Worm (Caenorhabditis elegans) whole organism, late embryonic: Measurements from ENCODE around the gene R193.2.

Source experiments
- C08G9.2 ChIP-seq: sonication (generic microtip); optimal IDR thresholded peaks from 2 replicates; lab custom pipeline; 2016; ENCODE audit warnings: mild to moderate bottlenecking, missing genetic modification characterization, moderate library complexity, missing compliant biosample characterization
- Y22D7AL.16 ChIP-seq: sonication (generic microtip); optimal IDR thresholded peaks from 2 replicates; lab custom pipeline; 2016; ENCODE audit warnings: missing genetic modification characterization, missing compliant biosample characterization
- ceh-18 ChIP-seq: sonication (generic microtip); optimal IDR thresholded peaks from 2 replicates; lab custom pipeline; 2016; ENCODE audit warnings: missing genetic modification characterization, missing compliant biosample characterization
- ceh-30 ChIP-seq: fragments of 150-350 bp; optimal IDR thresholded peaks from 2 replicates; lab custom pipeline; 2014; ENCODE audit warnings: missing biosample characterization, missing genetic modification characterization
- ceh-31 ChIP-seq: sonication (generic microtip); optimal IDR thresholded peaks from 2 replicates; lab custom pipeline; 2016; ENCODE audit warnings: missing genetic modification characterization, missing compliant biosample characterization
- ceh-48 ChIP-seq: sonication (generic microtip); optimal IDR thresholded peaks from 2 replicates; lab custom pipeline; 2016; ENCODE audit warnings: missing genetic modification characterization, inconsistent platforms, missing compliant biosample characterization
- ceh-9 ChIP-seq: sonication (generic microtip); optimal IDR thresholded peaks from 2 replicates; lab custom pipeline; 2016; ENCODE audit warnings: mild to moderate bottlenecking, missing genetic modification characterization, inconsistent platforms, missing compliant biosample characterization
- che-1 ChIP-seq: sonication (generic microtip); optimal IDR thresholded peaks from 2 replicates; lab custom pipeline; 2016; ENCODE audit warnings: mild to moderate bottlenecking, missing genetic modification characterization, missing compliant biosample characterization
- dmd-4 ChIP-seq: sonication (generic microtip); optimal IDR thresholded peaks from 2 replicates; lab custom pipeline; 2016; ENCODE audit warnings: borderline replicate concordance, missing genetic modification characterization, missing compliant biosample characterization
- dve-1 ChIP-seq: sonication (generic microtip); optimal IDR thresholded peaks from 2 replicates; lab custom pipeline; 2017; ENCODE audit warnings: antibody characterized with exemption, mild to moderate bottlenecking, missing genetic modification characterization, missing compliant biosample characterization
- ets-4 ChIP-seq: sonication (generic microtip); optimal IDR thresholded peaks from 2 replicates; lab custom pipeline; 2016; ENCODE audit warnings: missing genetic modification characterization, missing compliant biosample characterization
- eyg-1 ChIP-seq: sonication (generic microtip); optimal IDR thresholded peaks from 2 replicates; lab custom pipeline; 2016; ENCODE audit warnings: missing genotype, missing genetic modification characterization, missing compliant biosample characterization
- fax-1 ChIP-seq: sonication (generic microtip); optimal IDR thresholded peaks from 2 replicates; lab custom pipeline; 2016; ENCODE audit warnings: missing genotype, missing genetic modification characterization, missing compliant biosample characterization
- fkh-10 ChIP-seq: fragments of 150-350 bp; optimal IDR thresholded peaks from 2 replicates; lab custom pipeline; 2014; ENCODE audit warnings: missing biosample characterization, missing genetic modification reagents, missing genetic modification characterization
- gmeb-2 ChIP-seq: sonication (generic microtip); optimal IDR thresholded peaks from 2 replicates; lab custom pipeline; 2016; ENCODE audit warnings: missing genetic modification characterization, inconsistent platforms, missing compliant biosample characterization
- hlh-13 ChIP-seq: fragments of 200-800 bp; sonication (Bioruptor generic); optimal IDR thresholded peaks from 2 replicates; lab custom pipeline; 2018; ENCODE audit warnings: mild to moderate bottlenecking, missing genetic modification characterization, missing compliant biosample characterization
- hlh-30 ChIP-seq: sonication (generic microtip); optimal IDR thresholded peaks from 2 replicates; lab custom pipeline; 2017; ENCODE audit warnings: antibody characterized with exemption, missing genetic modification characterization, missing compliant biosample characterization; ENCODE audit not compliant: insufficient read depth
- hlh-6 ChIP-seq: sonication (generic microtip); optimal IDR thresholded peaks from 2 replicates; lab custom pipeline; 2016; ENCODE audit warnings: missing genotype, missing genetic modification characterization, missing compliant biosample characterization
- hlh-8 ChIP-seq: sonication (generic microtip); optimal IDR thresholded peaks from 2 replicates; lab custom pipeline; 2016; ENCODE audit warnings: missing genotype, missing genetic modification characterization, missing compliant biosample characterization
- lim-6 ChIP-seq: sonication (generic microtip); optimal IDR thresholded peaks from 2 replicates; lab custom pipeline; 2016; ENCODE audit warnings: missing genetic modification characterization, missing compliant biosample characterization
- lin-11 ChIP-seq: fragments of 200-800 bp; sonication (Bioruptor generic); optimal IDR thresholded peaks from 2 replicates; lab custom pipeline; 2018; ENCODE audit warnings: mild to moderate bottlenecking, missing genetic modification characterization, missing compliant biosample characterization
- madf-2 ChIP-seq: sonication (generic microtip); optimal IDR thresholded peaks from 2 replicates; lab custom pipeline; 2017; ENCODE audit warnings: missing genetic modification characterization, missing compliant biosample characterization
- mec-3 ChIP-seq: sonication (generic microtip); optimal IDR thresholded peaks from 2 replicates; lab custom pipeline; 2016; ENCODE audit warnings: borderline replicate concordance, missing genetic modification characterization, missing compliant biosample characterization
- pax-1 ChIP-seq: fragments of 150-350 bp; optimal IDR thresholded peaks from 2 replicates; lab custom pipeline; 2014; ENCODE audit warnings: missing biosample characterization, missing genetic modification characterization
- pha-2 ChIP-seq: sonication (generic microtip); optimal IDR thresholded peaks from 2 replicates; lab custom pipeline; 2017; ENCODE audit warnings: mild to moderate bottlenecking, missing genetic modification characterization, missing compliant biosample characterization
- pqm-1 ChIP-seq: sonication (generic microtip); optimal IDR thresholded peaks from 2 replicates; lab custom pipeline; 2016; ENCODE audit warnings: missing genetic modification characterization, missing compliant biosample characterization
- rnt-1 ChIP-seq: sonication (generic microtip); optimal IDR thresholded peaks from 2 replicates; lab custom pipeline; 2016; ENCODE audit warnings: missing genetic modification characterization, missing compliant biosample characterization
- sox-2 ChIP-seq: fragments of 200-800 bp; sonication (Bioruptor generic); IDR thresholded peaks from 2 replicates; pipeline ENCODE4 v1.3.6; 2022; ENCODE audit warnings: missing genetic modification reagents, missing genetic modification characterization, missing compliant biosample characterization
- sox-4 ChIP-seq: sonication (generic microtip); optimal IDR thresholded peaks from 2 replicates; lab custom pipeline; 2017; ENCODE audit warnings: mild to moderate bottlenecking, missing genetic modification characterization, inconsistent platforms, missing compliant biosample characterization
- syd-9 ChIP-seq: sonication (generic microtip); optimal IDR thresholded peaks from 2 replicates; lab custom pipeline; 2016; ENCODE audit warnings: mild to moderate bottlenecking, missing genetic modification characterization, moderate library complexity, missing compliant biosample characterization
- ttx-3 ChIP-seq: sonication (generic microtip); optimal IDR thresholded peaks from 2 replicates; lab custom pipeline; 2016; ENCODE audit warnings: missing genetic modification reagents, missing genetic modification characterization, missing compliant biosample characterization
- unc-3 ChIP-seq, 2 experiments: fragments of 200-800 bp in 1 of 2; sonication (Bioruptor generic) in 1 of 2; sonication (generic microtip) in 1 of 2; conservative IDR thresholded peaks in 1 of 2; optimal IDR thresholded peaks in 1 of 2; 2 replicates each; pipeline versions ENCODE4 v1.3.6 to Lab custom; 2016 to 2022; ENCODE audit warnings: missing compliant biosample characterization in 2 of 2, missing genetic modification characterization in 2 of 2, missing genetic modification reagents in 1 of 2
- unc-55 ChIP-seq: sonication (generic microtip); optimal IDR thresholded peaks from 2 replicates; lab custom pipeline; 2017; ENCODE audit warnings: missing biosample characterization, missing genetic modification reagents, missing genetic modification characterization
- zip-5 ChIP-seq: sonication (generic microtip); optimal IDR thresholded peaks from 2 replicates; lab custom pipeline; 2016; ENCODE audit warnings: missing genetic modification characterization, missing compliant biosample characterization

Gene R193.2

DNA sequence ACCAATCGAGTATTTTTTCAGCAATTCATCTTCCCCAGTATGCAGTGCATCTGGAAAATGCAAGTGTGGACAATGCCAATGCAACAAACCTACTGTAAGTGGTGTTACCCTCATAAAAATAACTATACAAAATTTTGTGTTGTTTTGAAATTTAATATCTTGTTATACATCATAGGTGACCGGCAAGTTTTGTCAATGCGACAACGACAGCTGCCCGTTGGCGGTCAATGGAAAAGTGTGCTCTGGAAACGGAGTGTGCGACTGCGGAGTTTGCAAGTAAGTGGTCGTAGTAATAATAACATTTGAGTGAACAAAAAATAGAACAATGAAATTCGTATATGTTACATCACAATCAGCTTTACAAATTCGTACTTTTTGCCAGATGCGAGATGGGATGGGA, 33.2 kb downstream of the R193.2 start:
- no peak for TF ChIP-seq ceh-18
- no peak for TF ChIP-seq ceh-48
- no peak for TF ChIP-seq sox-4 (tag; lab: Kevin White, UChicago)
- no peak for TF ChIP-seq ttx-3 (tag; lab: Kevin White, UChicago)
- no peak for TF ChIP-seq Y22D7AL.16 (tag; lab: Kevin White, UChicago)
- no peak for TF ChIP-seq fax-1 (tag; lab: Kevin White, UChicago)
- TF ChIP-seq fkh-10 (GFP tag; lab: Kevin White, UChicago) = no peak

DNA sequence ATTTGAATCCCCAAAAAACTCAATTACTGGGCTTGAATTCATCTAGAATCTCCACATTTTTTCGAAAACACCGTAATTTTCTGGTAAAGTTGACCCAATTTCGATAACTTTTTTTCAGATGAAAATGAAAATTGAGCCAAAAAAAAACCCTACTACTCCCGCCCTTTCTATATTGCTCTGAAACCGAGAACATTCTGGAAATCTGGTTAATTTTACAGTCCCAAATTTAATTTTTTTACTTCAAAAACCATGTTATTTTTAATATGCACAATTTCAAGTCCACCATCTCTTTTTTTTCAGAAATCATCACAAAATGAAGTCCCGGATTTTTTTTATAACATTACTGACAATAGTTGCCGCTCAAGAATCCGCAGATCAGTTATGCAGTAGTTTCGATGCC, 36.8 kb downstream of the R193.2 start, which contains the start of gene C05D9.3:
TSS of gene C05D9.3 (plus strand) at position 301 of the 400 bp plus-strand sequence.
- TF ChIP-seq dmd-4 (tag; lab: Kevin White, UChicago) (no peak), unc-3 (GFP tag; conservative IDR thresholded peaks at IDR 0.05; lab: Robert Waterston, UW) (no peak), unc-3 (tag; optimal IDR thresholded peaks at IDR 0.05; lab: Kevin White, UChicago) (no peak), che-1 (tag; lab: Kevin White, UChicago) (no peak), dve-1 (tag; lab: Kevin White, UChicago) (no peak), lin-11 (tag; lab: Kevin White, UChicago) (no peak), hlh-6 (no peak), ceh-9 (tag; lab: Kevin White, UChicago) (no peak), ceh-48 (no peak), ets-4 (tag; lab: Kevin White, UChicago) (no peak)

DNA sequence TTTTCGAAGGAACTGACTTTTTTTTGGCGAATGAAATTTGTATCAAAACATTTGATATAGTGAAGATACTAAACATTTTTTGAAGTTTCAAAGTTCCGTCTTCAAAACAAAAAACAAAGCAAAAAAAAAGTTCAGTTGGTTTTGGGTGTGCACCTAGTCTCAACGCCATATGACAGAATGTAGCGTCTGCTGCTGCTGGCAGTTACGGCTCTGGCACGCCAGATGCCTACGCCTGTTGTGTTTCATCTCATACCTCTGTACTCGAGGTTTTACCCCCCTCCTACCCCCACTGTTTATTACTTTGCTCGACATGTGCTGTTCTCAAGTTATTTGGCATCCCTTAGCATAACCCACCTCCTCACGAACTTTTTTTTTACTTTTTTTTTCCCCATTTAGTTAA, 37.7 kb downstream of the R193.2 start:
- TF ChIP-seq eyg-1 (no peak), unc-3 (GFP tag; conservative IDR thresholded peaks at IDR 0.05; lab: Robert Waterston, UW) (no peak), unc-3 (tag; optimal IDR thresholded peaks at IDR 0.05; lab: Kevin White, UChicago) (no peak), sox-4 (tag; lab: Kevin White, UChicago) (no peak), dve-1 (tag; lab: Kevin White, UChicago) (no peak), C08G9.2 (no peak), pha-2 (no peak), mec-3 (tag; lab: Kevin White, UChicago) (no peak), hlh-8 (tag; lab: Kevin White, UChicago) (peak; percentile 64), madf-2 (tag; lab: Kevin White, UChicago) (no peak), hlh-13 (GFP tag; lab: Kevin White, UChicago) (no peak), ceh-31 (tag; lab: Kevin White, UChicago) (no peak), sox-2 (GFP tag; lab: Robert Waterston, UW) (no peak), ets-4 (tag; lab: Kevin White, UChicago) (no peak), ttx-3 (tag; lab: Kevin White, UChicago) (no peak), unc-55 (peak; percentile 27), pqm-1 (no peak), zip-5 (tag; lab: Kevin White, UChicago) (no peak), pax-1 (no peak), syd-9 (tag; lab: Kevin White, UChicago) (no peak), fkh-10 (GFP tag; lab: Kevin White, UChicago) (no peak), ceh-18 (peak; percentile 22)

DNA sequence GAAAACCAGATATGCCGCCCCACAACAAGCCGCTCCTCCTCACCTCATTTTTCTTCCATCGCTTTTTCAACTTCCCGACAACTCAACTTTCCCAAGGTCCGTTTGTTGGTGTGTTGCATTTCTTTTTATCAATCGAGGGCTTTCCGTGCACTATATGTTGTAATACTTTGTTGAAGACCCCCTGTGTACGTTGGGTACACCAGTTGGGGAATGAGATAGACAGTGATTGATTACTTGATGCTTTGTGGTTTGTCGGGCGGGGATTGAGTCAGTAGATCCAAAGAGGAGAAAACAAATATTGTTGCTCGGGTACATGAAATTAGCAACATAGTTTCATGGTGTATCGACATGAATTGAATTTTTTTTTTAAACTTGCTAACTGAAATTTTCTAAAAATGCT, 39.5 kb downstream of the R193.2 start:
- TF ChIP-seq ceh-18 (peak; percentile 12), eyg-1 (no peak), ceh-30 (tag; lab: Kevin White, UChicago) (no peak), unc-55 (peak; percentile 87), rnt-1 (peak; percentile 70), che-1 (tag; lab: Kevin White, UChicago) (no peak)

DNA sequence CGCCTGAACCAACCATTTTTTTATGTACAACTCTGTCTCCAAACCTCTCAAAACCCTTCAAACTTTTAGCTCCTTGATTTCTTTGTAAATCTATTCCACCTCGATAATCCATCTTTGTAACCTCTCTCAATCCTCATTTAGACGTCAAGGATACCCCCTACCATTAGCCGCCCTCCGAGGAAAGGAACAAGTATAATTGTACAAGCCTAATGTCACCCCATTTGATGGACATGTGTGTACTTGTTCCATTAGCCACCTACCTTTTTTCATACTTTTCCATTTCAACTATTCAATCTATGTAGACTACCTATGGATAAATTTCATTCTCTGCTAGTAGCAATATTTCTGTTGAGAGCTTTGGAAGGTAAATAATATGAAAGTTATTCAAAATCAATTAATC, 40.6 kb downstream of the R193.2 start, which contains the start of gene C05D9.4:
TSS of gene C05D9.4 (plus strand) at position 301 of the 400 bp plus-strand sequence.
- no peak for TF ChIP-seq lim-6 (tag; lab: Kevin White, UChicago)
- TF ChIP-seq gmeb-2 (tag; lab: Kevin White, UChicago) = no peak
- no peak for TF ChIP-seq hlh-30 (tag; lab: Kevin White, UChicago)
- TF ChIP-seq fkh-10 (GFP tag; lab: Kevin White, UChicago) = no peak
- TF ChIP-seq, all 69 proteins: peak for 0
